Fruit fly (Drosophila melanogaster): Measurements from ENCODE around the gene lsn.

DNA sequence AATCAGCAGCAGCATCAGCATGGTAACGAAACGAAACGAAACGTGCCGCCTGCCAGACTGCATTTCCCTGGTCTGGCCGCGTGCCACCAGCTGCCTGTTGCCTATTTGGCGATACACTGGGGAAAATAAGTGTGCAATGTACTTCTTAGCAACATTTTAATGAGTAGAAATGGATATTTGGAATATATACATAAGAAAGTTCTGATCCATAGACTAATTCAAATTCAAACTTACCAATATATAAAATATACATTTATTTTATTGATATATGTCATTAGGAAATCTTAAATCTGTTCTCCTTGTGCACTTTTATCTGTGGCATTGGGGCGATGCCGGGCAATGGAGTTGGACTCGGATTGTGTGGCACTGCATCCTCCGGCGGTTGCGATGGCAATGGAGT is 29.0 kb downstream of the lsn start:
- no peak for TF ChIP-seq odd (GFP tag; optimal IDR thresholded peaks at IDR 0.05)
- TF ChIP-seq ci (GFP tag; IDR thresholded peaks at IDR 0.05) = no peak
- TF ChIP-seq Ets97D (GFP tag; optimal IDR thresholded peaks at IDR 0.05) = no peak
- no peak for TF ChIP-seq CG15011 (GFP tag; optimal IDR thresholded peaks at IDR 0.05)
